Fruit fly (Drosophila melanogaster): ENCODE results near the gene Ziz.

The Ziz gene

dm6 chr2L:7534917-7535316 lies 38.8 kb upstream of the Ziz start (continued):
- TF ChIP-seq HLH4C (GFP tag; IDR thresholded peaks at IDR 0.05; ENCODE audit: partially characterized antibody) (no peak), Nf-YB (GFP tag; optimal IDR thresholded peaks at IDR 0.05) (peak; percentile 27), CG8944 (GFP tag; optimal IDR thresholded peaks at IDR 0.05) (peak; percentile 79), CG6654 (GFP tag; optimal IDR thresholded peaks at IDR 0.05) (peak; percentile 80), CG12071 (GFP tag; optimal IDR thresholded peaks at IDR 0.05) (peak; percentile 72), odd (GFP tag; optimal IDR thresholded peaks at IDR 0.05) (peak; percentile 13), dmrt99B (tag; optimal IDR thresholded peaks at IDR 0.05) (peak; percentile 60), lbe (GFP tag; optimal IDR thresholded peaks at IDR 0.05) (peak; percentile 62), CG13296 (GFP tag; optimal IDR thresholded peaks at IDR 0.05) (peak; percentile 44), CG6791 (GFP tag; IDR thresholded peaks at IDR 0.05; ENCODE audit: partially characterized antibody) (peak; percentile 59; the same call in 1 of the 3 replicates), zf30C (GFP tag; optimal IDR thresholded peaks at IDR 0.05) (no peak), Hr39 (optimal IDR thresholded peaks at IDR 0.05) (no peak), cwo (GFP tag; optimal IDR thresholded peaks at IDR 0.05) (peak; percentile 31), en (GFP tag; optimal IDR thresholded peaks at IDR 0.05) (peak; percentile 71), cas (GFP tag; IDR thresholded peaks at IDR 0.05) (no peak), sens (GFP tag) (peak; percentile 56), Dbx (GFP tag; IDR thresholded peaks at IDR 0.05) (peak; percentile 89), Ptx1 (GFP tag; IDR thresholded peaks at IDR 0.05) (peak; percentile 82), cg (GFP tag; optimal IDR thresholded peaks at IDR 0.05) (no peak), inv (GFP tag; IDR thresholded peaks at IDR 0.05; ENCODE audit: partially characterized antibody) (no peak), Rfx (GFP tag; IDR thresholded peaks at IDR 0.05) (peak; percentile 92), chinmo (GFP tag; IDR thresholded peaks at IDR 0.05; ENCODE audit: partially characterized antibody) (peak; percentile 71; the same call in 3 of the 4 replicates), HLH3B (GFP tag; IDR thresholded peaks at IDR 0.05) (peak; percentile 56), CG2129 (GFP tag; IDR thresholded peaks at IDR 0.05; ENCODE audit: partially characterized antibody) (no peak), Ada2b (GFP tag; IDR thresholded peaks at IDR 0.05) (peak; percentile 67), CoRest (tag; optimal IDR thresholded peaks at IDR 0.05) (peak; percentile 71), CG9609 (GFP tag; optimal IDR thresholded peaks at IDR 0.05) (peak; percentile 20), Dll (GFP tag; IDR thresholded peaks at IDR 0.05; ENCODE audit: partially characterized antibody) (no peak), ERR (GFP tag; optimal IDR thresholded peaks at IDR 0.05) (no peak), CG15696 (tag; optimal IDR thresholded peaks at IDR 0.05) (peak; percentile 84), ranshi (GFP tag; IDR thresholded peaks at IDR 0.05) (peak; percentile 69), h (optimal IDR thresholded peaks at IDR 0.05) (no peak), Fer1 (GFP tag; optimal IDR thresholded peaks at IDR 0.05) (peak; percentile 73), HHEX (GFP tag; optimal IDR thresholded peaks at IDR 0.05) (peak; percentile 82), z (GFP tag; IDR thresholded peaks at IDR 0.05) (peak; percentile 43; the same call in 1 of the 3 replicates), sob (GFP tag; IDR thresholded peaks at IDR 0.05) (peak; percentile 73), CG17385 (GFP tag; optimal IDR thresholded peaks at IDR 0.05) (peak; percentile 59), CG13424 (tag; optimal IDR thresholded peaks at IDR 0.05) (peak; percentile 66), CG33557 (GFP tag; optimal IDR thresholded peaks at IDR 0.05) (peak; percentile 63), CG18262 (tag; optimal IDR thresholded peaks at IDR 0.05) (peak; percentile 69), Vsx1 (GFP tag; optimal IDR thresholded peaks at IDR 0.05) (no peak), trem (tag; optimal IDR thresholded peaks at IDR 0.05) (peak; percentile 65), pros (GFP tag; optimal IDR thresholded peaks at IDR 0.05) (no peak), CG12942 (GFP tag; optimal IDR thresholded peaks at IDR 0.05) (peak; percentile 62), Six4 (GFP tag; optimal IDR thresholded peaks at IDR 0.05) (peak; percentile 72), MTF-1 (GFP tag; optimal IDR thresholded peaks at IDR 0.05; ENCODE audit: borderline replicate concordance) (peak; percentile 93), gfzf (GFP tag; optimal IDR thresholded peaks at IDR 0.05) (peak; percentile 10), hb (GFP tag; IDR thresholded peaks at IDR 0.05; ENCODE audit: partially characterized antibody) (no peak), CG11247 (GFP tag; IDR thresholded peaks at IDR 0.05) (peak; percentile 91), Neu2 (GFP tag; optimal IDR thresholded peaks at IDR 0.05; ENCODE audit: borderline replicate concordance) (peak; percentile 66), CG17612 (GFP tag; IDR thresholded peaks at IDR 0.05) (peak; percentile 75)

All from whole organism, embryonic.